Worm (Caenorhabditis elegans) whole organism, L4/young adult: ENCODE results near the gene R04B5.5.

Experiments used
- dao-5 ChIP-seq: sonication (generic microtip); optimal IDR thresholded peaks from 2 replicates; lab custom pipeline; 2016; ENCODE audit warnings: missing genotype, missing genetic modification characterization, moderate library complexity, missing compliant biosample characterization
- him-1 ChIP-seq: sonication (generic microtip); optimal IDR thresholded peaks from 2 replicates; lab custom pipeline; 2016; ENCODE audit warnings: missing genotype, missing genetic modification reagents, missing genetic modification characterization, missing compliant biosample characterization

DNA sequence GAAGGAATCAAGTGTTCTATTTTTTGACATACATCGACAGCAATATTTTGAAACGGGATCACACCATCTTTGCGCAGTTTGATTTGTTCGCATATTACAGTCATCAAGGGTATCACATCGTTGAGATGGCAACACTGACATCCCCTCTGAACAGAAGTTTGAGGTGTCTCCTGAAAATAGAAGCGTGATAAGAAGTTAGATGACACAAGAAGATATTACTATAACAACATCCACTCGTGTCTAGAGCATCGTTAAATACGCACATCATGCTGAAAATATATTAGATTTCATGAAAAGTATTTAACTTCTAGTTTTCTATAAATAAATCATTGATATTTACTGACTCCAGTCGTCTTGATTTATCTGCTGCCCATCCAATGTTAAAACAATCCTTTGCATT is 14.6 kb upstream of the R04B5.5 start:
- TF ChIP-seq him-1 (tag; lab: Kevin White, UChicago) (no peak), dao-5 (tag; lab: Kevin White, UChicago) (no peak)
